Worm (Caenorhabditis elegans): ENCODE data around the gene K02E2.6.

- TF ChIP-seq jun-1 (tag; optimal IDR thresholded peaks at IDR 0.05): no peak
- TF ChIP-seq nhr-111 (GFP tag; optimal IDR thresholded peaks at IDR 0.05): no peak
- TF ChIP-seq R02D3.7 (tag; optimal IDR thresholded peaks at IDR 0.05): no peak
- TF ChIP-seq nhr-11 (tag; optimal IDR thresholded peaks at IDR 0.05): no peak
- no peak for TF ChIP-seq nhr-76 (tag; optimal IDR thresholded peaks at IDR 0.05)
- no peak for TF ChIP-seq ceh-82 (tag; optimal IDR thresholded peaks at IDR 0.05)
- no peak for TF ChIP-seq unc-39 (tag; optimal IDR thresholded peaks at IDR 0.05)
- TF ChIP-seq madf-5 (GFP tag; IDR thresholded peaks at IDR 0.05): no peak
- TF ChIP-seq pha-4 (GFP tag; IDR thresholded peaks at IDR 0.05): no peak
- TF ChIP-seq pha-4 (tag; optimal IDR thresholded peaks at IDR 0.05): no peak
- TF ChIP-seq dve-1 (tag; optimal IDR thresholded peaks at IDR 0.05; ENCODE audit: insufficient read depth): no peak
These were observed 28.7 kb downstream of the K02E2.6 start for ce11 chrV:20409016-20409415.
